Worm (Caenorhabditis elegans): ENCODE data around the gene F43E2.6.

The F43E2.6 gene

DNA sequence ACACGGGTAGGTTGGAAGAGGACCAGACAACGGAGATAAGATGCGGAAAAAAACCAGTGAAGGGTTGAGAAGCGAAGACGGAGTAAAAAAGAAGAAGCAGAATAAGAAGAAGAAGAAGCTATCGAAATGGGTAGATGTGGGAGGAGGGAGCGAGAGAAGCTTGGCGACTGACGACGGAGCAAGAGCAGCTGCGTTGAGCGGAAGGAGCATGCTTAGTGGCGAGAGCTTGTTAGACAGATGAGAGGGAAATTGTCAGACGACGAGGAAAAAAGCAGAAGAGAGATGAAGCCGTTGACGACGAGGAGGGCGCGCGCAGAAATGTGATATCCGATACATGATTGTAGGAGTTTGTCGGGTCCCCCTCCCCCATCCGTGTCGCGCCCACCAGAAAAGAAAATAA lies 41.7 kb downstream of the F43E2.6 start (continued):
- TF ChIP-seq ctbp-1 (GFP tag; IDR thresholded peaks at IDR 0.05) (peak; percentile 81), hlh-11 (tag; optimal IDR thresholded peaks at IDR 0.05) (peak; percentile 17), aha-1 (tag) (peak; percentile 73), pqm-1 (tag; optimal IDR thresholded peaks at IDR 0.05) (no peak), mes-2 (tag; optimal IDR thresholded peaks at IDR 0.05; ENCODE audit: poor library complexity, severe bottlenecking) (no peak), tag-97 (GFP tag; IDR thresholded peaks at IDR 0.05) (no peak), F37D6.2 (tag; optimal IDR thresholded peaks at IDR 0.05) (peak; percentile 38), egl-43 (GFP tag; IDR thresholded peaks at IDR 0.05) (no peak; the same call in 1 of the 2 replicates), nhr-102 (tag; optimal IDR thresholded peaks at IDR 0.05) (no peak), daf-12 (tag; optimal IDR thresholded peaks at IDR 0.05) (no peak), ZK337.2 (GFP tag; IDR thresholded peaks at IDR 0.05) (peak; percentile 45; the same call in 1 of the 2 replicates), vab-7 (GFP tag; IDR thresholded peaks at IDR 0.05) (0 out of 2 replicates have a peak, but pooled peaks have one; percentile 20), ztf-11 (tag; optimal IDR thresholded peaks at IDR 0.05) (no peak), ama-1 (optimal IDR thresholded peaks at IDR 0.05) (no peak)

DNA sequence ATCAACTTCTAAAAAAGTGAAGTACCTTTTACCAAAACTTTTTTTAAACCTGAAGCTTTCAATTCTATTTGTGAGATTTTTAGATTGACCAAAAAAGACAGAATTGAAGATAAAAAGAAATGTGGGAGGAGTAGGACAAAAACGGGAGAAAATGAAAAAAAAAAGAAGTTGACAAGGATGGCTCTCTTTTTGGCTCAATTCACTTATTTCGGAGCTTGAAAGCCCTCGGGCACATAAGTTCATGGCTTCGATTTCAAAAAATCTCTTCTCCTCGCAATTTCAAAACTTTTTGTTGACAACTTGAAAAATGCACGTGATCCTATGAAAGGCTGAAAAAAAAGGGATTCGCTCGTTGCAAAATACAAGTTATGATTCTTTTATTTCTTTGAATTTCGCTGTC lies 42.5 kb downstream of the F43E2.6 start:
- TF ChIP-seq fkh-10 (GFP tag; optimal IDR thresholded peaks at IDR 0.05) (peak; percentile 22), aha-1 (tag) (peak; percentile 71), F26F4.8 (GFP tag; conservative IDR thresholded peaks at IDR 0.05) (no peak)

DNA sequence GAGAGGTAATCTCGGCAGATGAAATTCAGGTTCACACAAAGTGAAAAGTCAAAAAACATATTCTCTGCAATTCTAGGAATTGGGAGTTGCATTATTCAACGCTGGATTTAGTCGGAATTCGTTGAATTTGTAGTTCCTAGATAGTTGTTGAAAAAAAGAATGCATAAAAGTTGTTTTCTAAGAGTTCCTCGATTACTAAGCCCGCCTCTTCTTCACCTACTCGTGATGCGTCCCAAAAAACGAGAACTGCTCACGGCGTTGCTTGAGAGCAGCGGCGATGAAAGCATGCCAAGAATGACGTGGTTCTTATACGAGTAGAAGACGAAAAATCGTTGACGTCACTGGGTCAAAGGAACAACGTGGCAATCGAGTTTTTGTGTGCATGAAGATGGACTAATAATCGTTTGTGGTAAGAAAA lies 43.6 kb downstream of the F43E2.6 start:
- TF ChIP-seq php-3 (GFP tag; IDR thresholded peaks at IDR 0.05) (0 out of 2 replicates have a peak, but pooled peaks have one; percentile 7), mep-1 (tag; optimal IDR thresholded peaks at IDR 0.05) (peak; percentile 33), fkh-10 (GFP tag; optimal IDR thresholded peaks at IDR 0.05) (peak; percentile 50), hlh-30 (tag; optimal IDR thresholded peaks at IDR 0.05; ENCODE audit: insufficient read depth) (peak; percentile 45), duxl-1 (tag; optimal IDR thresholded peaks at IDR 0.05; ENCODE audit: poor library complexity) (no peak), lsy-2 (tag; optimal IDR thresholded peaks at IDR 0.05) (peak in 1 of 2 experiments; percentile 53), ZK546.5 (tag; optimal IDR thresholded peaks at IDR 0.05) (no peak), daf-16 (GFP tag; optimal IDR thresholded peaks at IDR 0.05) (no peak), daf-16 (tag; optimal IDR thresholded peaks at IDR 0.05) (no peak), ctbp-1 (GFP tag; IDR thresholded peaks at IDR 0.05) (peak; percentile 62), hif-1 (tag; optimal IDR thresholded peaks at IDR 0.05) (peak in 1 of 2 experiments; percentile 61), nhr-11 (tag; optimal IDR thresholded peaks at IDR 0.05) (peak; percentile 19), dmd-6 (GFP tag; IDR thresholded peaks at IDR 0.05) (peak; percentile 29; the same call in 1 of the 2 replicates), ceh-20 (GFP tag; IDR thresholded peaks at IDR 0.05) (peak; percentile 48; the same call in 1 of the 2 replicates), spr-3 (GFP tag; optimal IDR thresholded peaks at IDR 0.05) (no peak), ztf-7 (tag; optimal IDR thresholded peaks at IDR 0.05) (no peak), hlh-11 (tag; optimal IDR thresholded peaks at IDR 0.05) (peak; percentile 30), pqm-1 (tag; optimal IDR thresholded peaks at IDR 0.05) (no peak), mdl-1 (tag; optimal IDR thresholded peaks at IDR 0.05) (peak in 1 of 2 experiments; percentile 40)

DNA sequence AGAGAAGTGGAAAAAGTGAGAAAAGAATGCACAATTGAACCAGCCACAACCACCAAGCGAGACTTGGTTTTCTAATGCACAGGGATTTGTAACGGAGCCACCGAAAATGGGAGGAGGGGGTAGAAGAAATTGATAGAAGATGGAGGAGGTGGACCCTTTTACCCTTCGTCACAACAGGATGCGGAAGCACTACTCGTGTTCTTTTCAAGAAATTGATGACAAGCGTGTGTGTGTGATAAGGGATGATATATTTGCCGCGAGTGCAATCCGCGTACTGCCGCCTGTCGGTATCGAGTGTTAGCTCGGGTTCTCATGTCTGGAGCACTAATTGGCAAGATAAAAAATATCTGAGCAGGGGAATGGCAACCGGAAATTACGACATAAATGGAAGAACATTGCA lies 44.7 kb downstream of the F43E2.6 start, which contains the start of gene F21D12.3:
TSS of gene F21D12.3 (minus strand) at position 101 of the 400 bp plus-strand sequence.
- TF ChIP-seq nhr-102 (tag; optimal IDR thresholded peaks at IDR 0.05) (no peak), mdl-1 (tag; optimal IDR thresholded peaks at IDR 0.05) (no peak), dve-1 (tag; optimal IDR thresholded peaks at IDR 0.05; ENCODE audit: insufficient read depth) (no peak), vab-7 (GFP tag; IDR thresholded peaks at IDR 0.05) (no peak), dmd-6 (GFP tag; IDR thresholded peaks at IDR 0.05) (0 out of 2 replicates have a peak, but pooled peaks have one; percentile 12), unc-62 (GFP tag; optimal IDR thresholded peaks at IDR 0.05 in 1 of 2) (no peak), unc-62 (tag; optimal IDR thresholded peaks at IDR 0.05) (no peak), nhr-25 (tag; optimal IDR thresholded peaks at IDR 0.05; ENCODE audit: borderline replicate concordance, insufficient read depth) (no peak), ZK337.2 (GFP tag; IDR thresholded peaks at IDR 0.05) (no peak), lim-7 (GFP tag; IDR thresholded peaks at IDR 0.05) (0 out of 2 replicates have a peak, but pooled peaks have one; percentile 19), fkh-10 (GFP tag; optimal IDR thresholded peaks at IDR 0.05) (no peak), ctbp-1 (GFP tag; IDR thresholded peaks at IDR 0.05) (no peak; the same call in 1 of the 2 replicates), mes-2 (tag; optimal IDR thresholded peaks at IDR 0.05; ENCODE audit: poor library complexity, severe bottlenecking) (peak; percentile 8), dmd-8 (GFP tag; IDR thresholded peaks at IDR 0.05) (no peak), nhr-41 (GFP tag; IDR thresholded peaks at IDR 0.05) (no peak), ZK546.5 (tag; optimal IDR thresholded peaks at IDR 0.05) (no peak), nhr-111 (GFP tag; optimal IDR thresholded peaks at IDR 0.05) (no peak), gei-8 (GFP tag; optimal IDR thresholded peaks at IDR 0.05) (no peak), spr-1 (tag; optimal IDR thresholded peaks at IDR 0.05) (no peak), hlh-30 (tag; optimal IDR thresholded peaks at IDR 0.05; ENCODE audit: insufficient read depth) (peak; percentile 24), unc-130 (GFP tag; optimal IDR thresholded peaks at IDR 0.05) (no peak), madf-9 (GFP tag; conservative IDR thresholded peaks at IDR 0.05) (0 out of 2 replicates have a peak, but pooled peaks have one; percentile 50), jun-1 (tag; optimal IDR thresholded peaks at IDR 0.05) (no peak)
